Worm (Caenorhabditis elegans) whole organism, L4 larva: Measurements from ENCODE around the gene srw-102.
"Not testable (repeated sequence)": the region's sequence is repeated elsewhere in the genome, so short reads cannot be mapped to it uniquely, and the experiment has no call there.

ENCODE experiments used
- D1046.2 ChIP-seq: fragments of 200-800 bp; sonication (Bioruptor generic); IDR thresholded peaks from 2 replicates; pipeline ENCODE4 v1.3.6; 2022; ENCODE audit warnings: missing genetic modification characterization, missing compliant biosample characterization
- F26F4.8 ChIP-seq: fragments of 200-800 bp; sonication (Bioruptor generic); conservative IDR thresholded peaks from 2 replicates; pipeline ENCODE4 v1.3.6; 2022; ENCODE audit warnings: missing genetic modification characterization, missing compliant biosample characterization
- ZK337.2 ChIP-seq: fragments of 200-800 bp; sonication (Bioruptor generic); IDR thresholded peaks from 2 replicates; pipeline ENCODE4 v1.3.6; 2022; ENCODE audit warnings: missing genetic modification reagents, missing genetic modification characterization, missing compliant biosample characterization
- attf-4 ChIP-seq: sonication (generic microtip); optimal IDR thresholded peaks from 3 replicates; lab custom pipeline; 2017; ENCODE audit warnings: missing biosample characterization, missing genetic modification characterization
- ces-1 ChIP-seq: fragments of 150-350 bp; sonication (generic microtip); optimal IDR thresholded peaks from 4 replicates; lab custom pipeline; 2014; ENCODE audit warnings: missing biosample characterization, missing genetic modification reagents, missing genetic modification characterization
- daf-12 ChIP-seq: fragments of 150-350 bp; optimal IDR thresholded peaks from 2 replicates; lab custom pipeline; 2014; ENCODE audit warnings: missing biosample characterization, missing genetic modification reagents, missing genetic modification characterization
- daf-19 ChIP-seq: fragments of 200-800 bp; sonication (Bioruptor generic); conservative IDR thresholded peaks from 2 replicates; pipeline ENCODE4 v1.3.6; 2022; ENCODE audit warnings: missing genetic modification characterization, missing compliant biosample characterization
- daf-8 ChIP-seq: fragments of 200-800 bp; sonication (Bioruptor generic); IDR thresholded peaks from 2 replicates; pipeline ENCODE4 v1.3.6; 2022; ENCODE audit warnings: missing genetic modification characterization, missing compliant biosample characterization
- dmd-6 ChIP-seq: fragments of 200-800 bp; sonication (Bioruptor generic); IDR thresholded peaks from 2 replicates; pipeline ENCODE4 v1.3.6; 2022; ENCODE audit warnings: missing genetic modification reagents, missing genetic modification characterization, missing compliant biosample characterization
- dmd-8 ChIP-seq: fragments of 200-800 bp; sonication (Bioruptor generic); IDR thresholded peaks from 2 replicates; pipeline ENCODE4 v1.3.6; 2022; ENCODE audit warnings: missing genetic modification characterization, missing compliant biosample characterization
- dmd-9 ChIP-seq: fragments of 200-800 bp; sonication (Bioruptor generic); IDR thresholded peaks from 2 replicates; pipeline ENCODE4 v1.3.6; 2022; ENCODE audit warnings: missing genetic modification reagents, missing genetic modification characterization, missing compliant biosample characterization
- egl-43 ChIP-seq: fragments of 200-800 bp; sonication (Bioruptor generic); IDR thresholded peaks from 2 replicates; pipeline ENCODE4 v1.3.6; 2022; ENCODE audit warnings: missing genetic modification reagents, missing genetic modification characterization, missing compliant biosample characterization
- gei-8 ChIP-seq: fragments of 200-800 bp; sonication (Bioruptor generic); optimal IDR thresholded peaks from 2 replicates; lab custom pipeline; 2018; ENCODE audit warnings: mild to moderate bottlenecking, missing genetic modification characterization, missing compliant biosample characterization
- hmg-1.1 ChIP-seq: fragments of 200-800 bp; sonication (Bioruptor generic); IDR thresholded peaks from 2 replicates; pipeline ENCODE4 v1.3.6; 2022; ENCODE audit warnings: missing genetic modification reagents, missing genetic modification characterization, missing compliant biosample characterization
- jun-1 ChIP-seq: fragments of 150-350 bp; optimal IDR thresholded peaks from 2 replicates; lab custom pipeline; 2014; ENCODE audit warnings: missing biosample characterization, missing genetic modification reagents, missing genetic modification characterization
- lim-7 ChIP-seq: fragments of 200-800 bp; sonication (Bioruptor generic); IDR thresholded peaks from 2 replicates; pipeline ENCODE4 v1.3.6; 2022; ENCODE audit warnings: missing genetic modification characterization, missing compliant biosample characterization
- lsy-2 ChIP-seq, 2 experiments: fragments of 150-350 bp in 1 of 2; sonication (generic microtip) in 1 of 2; optimal IDR thresholded peaks; 2 replicates each; lab custom pipeline; 2014 to 2017; ENCODE audit warnings: missing biosample characterization in 2 of 2, missing genetic modification characterization in 2 of 2
- mxl-2 ChIP-seq: fragments of 200-800 bp; sonication (Bioruptor generic); conservative IDR thresholded peaks from 2 replicates; pipeline ENCODE4 v1.3.6; 2022; ENCODE audit warnings: missing genetic modification reagents, missing genetic modification characterization, missing compliant biosample characterization
- nhr-11 ChIP-seq: fragments of 150-350 bp; optimal IDR thresholded peaks from 2 replicates; lab custom pipeline; 2014; ENCODE audit warnings: missing biosample characterization, missing genetic modification characterization
- set-16 ChIP-seq: fragments of 200-800 bp; sonication (Bioruptor generic); IDR thresholded peaks from 2 replicates; pipeline ENCODE4 v1.3.6; 2022; ENCODE audit warnings: missing genetic modification reagents, missing genetic modification characterization, missing compliant biosample characterization
- snpc-1.2 ChIP-seq: fragments of 200-800 bp; sonication (Bioruptor generic); IDR thresholded peaks from 2 replicates; pipeline ENCODE4 v1.3.6; 2022; ENCODE audit warnings: missing genetic modification reagents, missing genetic modification characterization, missing compliant biosample characterization
- snpc-4 ChIP-seq: fragments of 150-350 bp; optimal IDR thresholded peaks from 2 replicates; lab custom pipeline; 2014; ENCODE audit warnings: missing biosample characterization, missing genetic modification characterization
- spr-3 ChIP-seq: fragments of 200-800 bp; sonication (Bioruptor generic); optimal IDR thresholded peaks from 2 replicates; lab custom pipeline; 2018; ENCODE audit warnings: mild to moderate bottlenecking, missing genetic modification characterization, missing compliant biosample characterization
- zag-1 ChIP-seq: fragments of 150-350 bp; optimal IDR thresholded peaks from 2 replicates; lab custom pipeline; 2014; ENCODE audit warnings: missing biosample characterization, missing genetic modification characterization
- zfp-3 ChIP-seq: fragments of 200-800 bp; sonication (Bioruptor generic); conservative IDR thresholded peaks from 2 replicates; pipeline ENCODE4 v1.3.6; 2022; ENCODE audit warnings: missing genetic modification reagents, missing genetic modification characterization, missing compliant biosample characterization

The srw-102 gene

ce11 chrV:1685328-1685727 lies 34.7 kb upstream of the srw-102 start, which contains the start of gene srh-5:
Gene srh-5 (plus strand): TSS chrV:1685628.
- TF ChIP-seq attf-4 (no peak), nhr-11 (tag; lab: Kevin White, UChicago) (no peak), ces-1 (GFP tag; lab: Kevin White, UChicago) (no peak), zag-1 (tag; lab: Kevin White, UChicago) (no peak), zfp-3 (GFP tag; lab: Robert Waterston, UW) (no peak), snpc-4 (tag; lab: Kevin White, UChicago) (no peak), dmd-9 (no peak), dmd-8 (no peak), dmd-6 (no peak), spr-3 (no peak), hmg-1.1 (no peak), F26F4.8 (GFP tag; lab: Robert Waterston, UW) (no peak)

ce11 chrV:1692494-1692893 lies 27.5 kb upstream of the srw-102 start, which contains the start of gene Y46H3C.5:
Gene Y46H3C.5 (minus strand): TSS chrV:1692495.
- TF ChIP-seq D1046.2 (GFP tag; lab: Robert Waterston, UW); ZK337.2 (GFP tag; lab: Robert Waterston, UW); dmd-6: not testable (repeated sequence)

- 0 out of 2 replicates have a peak, but pooled peaks have one; percentile 41 for TF ChIP-seq egl-43
Observed at ce11 chrV:1693876-1694275, 26.2 kb upstream of the srw-102 start, which contains the start of gene Y46H3C.7. Gene Y46H3C.7 (minus strand): TSS chrV:1694022.

ce11 chrV:1698400-1698799 lies 21.6 kb upstream of the srw-102 start:
- TF ChIP-seq jun-1 (tag; lab: Kevin White, UChicago) = no peak
- TF ChIP-seq set-16 (GFP tag; lab: Robert Waterston, UW) = peak; percentile 88

ce11 chrV:1699228-1699795 lies 20.7 kb upstream of the srw-102 start:
- TF ChIP-seq set-16 (GFP tag; lab: Robert Waterston, UW) (peak; percentile 93), lsy-2 (tag; optimal IDR thresholded peaks at IDR 0.05; lab: Kevin White, UChicago) (no peak), lim-7 (GFP tag; lab: Robert Waterston, UW) (no peak), dmd-8 (peak; percentile 43; the same call in 1 of the 2 replicates), zag-1 (tag; lab: Kevin White, UChicago) (no peak), daf-19 (GFP tag; lab: Robert Waterston, UW) (no peak)
- TF ChIP-seq, all 104 proteins: peak for 2

- TF ChIP-seq snpc-1.2 (GFP tag; lab: Robert Waterston, UW) (0 out of 2 replicates have a peak, but pooled peaks have one; percentile 17), daf-12 (tag; lab: Kevin White, UChicago) (no peak)
Observed at ce11 chrV:1701584-1702101, 18.4 kb upstream of the srw-102 start, which contains the start of gene srw-90. Gene srw-90 (plus strand): TSS chrV:1702051.

- TF ChIP-seq mxl-2 (no peak), gei-8 (GFP tag; lab: Kevin White, UChicago) (no peak), ZK337.2 (GFP tag; lab: Robert Waterston, UW) (no peak)
Observed at ce11 chrV:1708441-1708840, 11.6 kb upstream of the srw-102 start, which contains the start of gene srw-99. Gene srw-99 (plus strand): TSS chrV:1708741.

ce11 chrV:1710909-1711308 lies 9.1 kb upstream of the srw-102 start, which contains the start of gene srw-100:
Gene srw-100 (plus strand): TSS chrV:1711209.
- no peak for TF ChIP-seq daf-8
- TF ChIP-seq, all 104 proteins: peak for 0
